Worm (Caenorhabditis elegans): Measurements from ENCODE around the gene lin-33.

ce11 chrIV:5886605-5887004 is 43.8 kb upstream of the lin-33 start:
- no peak for TF ChIP-seq ztf-4 (tag; optimal IDR thresholded peaks at IDR 0.05)
- TF ChIP-seq tbx-2 (tag; optimal IDR thresholded peaks at IDR 0.05) = no peak
- no peak for TF ChIP-seq egl-27 (tag; optimal IDR thresholded peaks at IDR 0.05)

All from whole organism, L3 larva.